Worm (Caenorhabditis elegans) whole organism, mixed stage, embryonic: ENCODE measurements around the gene lgc-49.

Experiments used
- ceh-39 ChIP-seq: fragments of 150-350 bp; optimal IDR thresholded peaks from 2 replicates; lab custom pipeline; 2014; ENCODE audit warnings: missing biosample characterization, missing genetic modification characterization
- ces-1 ChIP-seq: fragments of 150-350 bp; optimal IDR thresholded peaks from 2 replicates; lab custom pipeline; 2014; ENCODE audit warnings: missing biosample characterization, missing genetic modification reagents, missing genetic modification characterization
- drap-1 ChIP-seq: fragments of 200-800 bp; sonication (Bioruptor generic); optimal IDR thresholded peaks from 3 replicates; lab custom pipeline; 2018; ENCODE audit warnings: mild to moderate bottlenecking, missing genetic modification characterization, missing compliant biosample characterization
- elt-1 ChIP-seq: sonication (generic microtip); optimal IDR thresholded peaks from 2 replicates; lab custom pipeline; 2017; ENCODE audit warnings: missing genetic modification characterization, mild to moderate bottlenecking, missing compliant biosample characterization, antibody characterized with exemption, moderate library complexity, borderline replicate concordance; ENCODE audit not compliant: insufficient read depth
- ham-2 ChIP-seq: fragments of 200-800 bp; sonication (Bioruptor generic); optimal IDR thresholded peaks from 2 replicates; lab custom pipeline; 2018; ENCODE audit warnings: mild to moderate bottlenecking, missing genetic modification characterization, missing compliant biosample characterization
- lin-13 ChIP-seq: fragments of 150-350 bp; optimal IDR thresholded peaks from 2 replicates; lab custom pipeline; 2014; ENCODE audit warnings: missing biosample characterization, missing genetic modification characterization
- mab-5 ChIP-seq: fragments of 150-350 bp; optimal IDR thresholded peaks from 2 replicates; lab custom pipeline; 2014; ENCODE audit warnings: missing biosample characterization, missing genetic modification characterization
- mep-1 ChIP-seq: fragments of 150-350 bp; optimal IDR thresholded peaks from 2 replicates; lab custom pipeline; 2017; ENCODE audit warnings: missing biosample characterization, missing genetic modification reagents, missing genetic modification characterization, inconsistent platforms
- nhr-28 ChIP-seq: fragments of 150-350 bp; optimal IDR thresholded peaks from 2 replicates; lab custom pipeline; 2014; ENCODE audit warnings: missing biosample characterization, missing genetic modification characterization
- sptf-1 ChIP-seq: sonication (generic microtip); optimal IDR thresholded peaks from 2 replicates; lab custom pipeline; 2017; ENCODE audit warnings: mild to moderate bottlenecking, missing genetic modification characterization, moderate library complexity, missing compliant biosample characterization
- unc-39 ChIP-seq: fragments of 150-350 bp; optimal IDR thresholded peaks from 2 replicates; lab custom pipeline; 2014; ENCODE audit warnings: missing biosample characterization, missing genetic modification characterization

ce11 chrV:11211323-11211722 is 20.2 kb downstream of the lgc-49 start:
- TF ChIP-seq ham-2 (no peak), sptf-1 (tag; lab: Kevin White, UChicago) (no peak), elt-1 (tag; lab: Kevin White, UChicago) (no peak), mab-5 (no peak), drap-1 (GFP tag; lab: Kevin White, UChicago) (no peak), lin-13 (tag; lab: Kevin White, UChicago) (no peak), mep-1 (no peak), ceh-39 (tag; lab: Kevin White, UChicago) (no peak), ces-1 (GFP tag; lab: Kevin White, UChicago) (no peak), nhr-28 (tag; lab: Kevin White, UChicago) (no peak), unc-39 (tag; lab: Kevin White, UChicago) (no peak)
